Fruit fly (Drosophila melanogaster) whole organism, embryonic: ENCODE results near the gene CG14357.

Experiments
- CG11247 ChIP-seq: fragments of 200-800 bp; sonication (Bioruptor generic); IDR thresholded peaks from 2 replicates; pipeline ENCODE4 v1.3.6; 2022; ENCODE audit warnings: missing biosample characterization, missing genetic modification characterization
- Elba2 ChIP-seq: fragments of 200-800 bp; sonication (Bioruptor generic); optimal IDR thresholded peaks from 3 replicates; lab custom pipeline; 2016; ENCODE audit warnings: missing biosample characterization, missing genetic modification characterization
- Sin3A ChIP-seq: fragments of >200 bp; optimal IDR thresholded peaks from 2 replicates; lab custom pipeline; 2018
- bigmax ChIP-seq: fragments of 200-800 bp; sonication (Bioruptor generic); optimal IDR thresholded peaks from 2 replicates; lab custom pipeline; 2018; ENCODE audit warnings: missing biosample characterization, mild to moderate bottlenecking, missing genetic modification characterization
- ken ChIP-seq: fragments of 200-800 bp; sonication (Bioruptor generic); IDR thresholded peaks from 3 replicates; pipeline ENCODE4 v1.3.6; 2022; ENCODE audit warnings: missing biosample characterization, missing genetic modification characterization
- salm ChIP-seq: fragments of 200-800 bp; sonication (Bioruptor generic); optimal IDR thresholded peaks from 2 replicates; lab custom pipeline; 2018; ENCODE audit warnings: missing biosample characterization, mild to moderate bottlenecking, missing genetic modification characterization

dm6 chr3R:14122347-14122812 lies 10.4 kb upstream of the CG14357 start, which contains the start of the genes Abi and twf:
- TF ChIP-seq ken (GFP tag; lab: Robert Waterston, UW) (peak; percentile 61; the same call in 2 of the 3 replicates), salm (peak; percentile 15), CG11247 (GFP tag; lab: Robert Waterston, UW) (peak; percentile 61), Sin3A (peak; percentile 64), bigmax (GFP tag; lab: Kevin White, UChicago) (no peak), Elba2 (peak; percentile 99)
